Fruit fly (Drosophila melanogaster): ENCODE results near the gene Las.
A peak's percentile ranks its signal among the peaks of the same experiment; 100 is the strongest.

Gene Las

DNA sequence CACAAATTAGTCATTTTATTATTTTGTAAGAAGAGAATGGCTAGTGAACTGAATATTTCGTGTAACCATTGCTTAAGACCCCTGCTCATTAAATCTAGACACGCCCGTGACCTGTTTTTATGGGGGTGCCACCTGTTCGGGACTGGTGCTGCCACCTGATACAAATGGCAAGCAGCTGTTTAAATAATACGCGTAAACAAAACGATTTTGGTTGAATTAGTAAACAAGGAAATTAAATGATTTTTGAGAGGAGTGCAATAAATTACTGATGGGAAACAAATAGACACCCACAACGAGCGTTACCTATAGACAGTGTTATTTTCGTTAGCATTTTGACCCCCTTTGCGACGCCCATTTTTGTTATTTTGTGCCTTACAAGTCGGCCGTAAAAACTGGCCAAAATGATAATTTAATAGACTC is 42.6 kb upstream of the Las start (continued):
- TF ChIP-seq Sry-δ (GFP tag; optimal IDR thresholded peaks at IDR 0.05) (peak; percentile 48), CG2116 (GFP tag; optimal IDR thresholded peaks at IDR 0.05) (peak; percentile 64), CG10654 (GFP tag; optimal IDR thresholded peaks at IDR 0.05) (peak; percentile 88), p53 (GFP tag; optimal IDR thresholded peaks at IDR 0.05) (peak; percentile 64), Gug (GFP tag; IDR thresholded peaks at IDR 0.05) (peak; percentile 96), kah (GFP tag; optimal IDR thresholded peaks at IDR 0.05) (peak; percentile 98), Hr51 (GFP tag; optimal IDR thresholded peaks at IDR 0.05) (peak; percentile 87 to 92), CG1602 (GFP tag; optimal IDR thresholded peaks at IDR 0.05) (peak; percentile 91), unc-4 (GFP tag; IDR thresholded peaks at IDR 0.05; ENCODE audit: partially characterized antibody) (no peak), CG4360 (GFP tag; IDR thresholded peaks at IDR 0.05) (no peak), fru (optimal IDR thresholded peaks at IDR 0.05) (no peak), gt (GFP tag; IDR thresholded peaks at IDR 0.05) (no peak), dysf (GFP tag; IDR thresholded peaks at IDR 0.05) (no peak), CG34224 (GFP tag; IDR thresholded peaks at IDR 0.05; ENCODE audit: partially characterized antibody) (no peak), CG6689 (GFP tag; IDR thresholded peaks at IDR 0.05) (no peak), CG42726 (GFP tag; IDR thresholded peaks at IDR 0.05; ENCODE audit: partially characterized antibody) (no peak), CG13123 (GFP tag; optimal IDR thresholded peaks at IDR 0.05) (peak; percentile 81), zen (tag; optimal IDR thresholded peaks at IDR 0.05) (peak; percentile 77), rib (GFP tag; IDR thresholded peaks at IDR 0.05) (no peak), ato (GFP tag; IDR thresholded peaks at IDR 0.05; ENCODE audit: partially characterized antibody) (no peak), gem (tag; optimal IDR thresholded peaks at IDR 0.05) (peak; percentile 92), CG16863 (GFP tag; optimal IDR thresholded peaks at IDR 0.05) (peak; percentile 83), Pdp1 (GFP tag; optimal IDR thresholded peaks at IDR 0.05) (peak in 1 of 2 experiments; percentile 88), Hey (tag; optimal IDR thresholded peaks at IDR 0.05) (peak; percentile 37), CG12744 (GFP tag; optimal IDR thresholded peaks at IDR 0.05) (peak; percentile 74), Camta (GFP tag; optimal IDR thresholded peaks at IDR 0.05) (peak; percentile 84), CG17361 (GFP tag; IDR thresholded peaks at IDR 0.05) (no peak), gfzf (GFP tag; optimal IDR thresholded peaks at IDR 0.05) (peak; percentile 19), CoRest (tag; optimal IDR thresholded peaks at IDR 0.05) (peak; percentile 89), Dip3 (GFP tag; optimal IDR thresholded peaks at IDR 0.05) (peak; percentile 88), pros (GFP tag; optimal IDR thresholded peaks at IDR 0.05) (no peak), ken (GFP tag; IDR thresholded peaks at IDR 0.05) (no peak), CG5180 (GFP tag; optimal IDR thresholded peaks at IDR 0.05) (peak; percentile 74), br (optimal IDR thresholded peaks at IDR 0.05) (no peak), Spps (tag; optimal IDR thresholded peaks at IDR 0.05) (peak; percentile 43), eyg (GFP tag; optimal IDR thresholded peaks at IDR 0.05) (peak; percentile 66), CG9609 (GFP tag; optimal IDR thresholded peaks at IDR 0.05) (peak; percentile 84), ewg (GFP tag; optimal IDR thresholded peaks at IDR 0.05) (peak; percentile 68), luna (GFP tag; optimal IDR thresholded peaks at IDR 0.05) (peak; percentile 87), pan (optimal IDR thresholded peaks at IDR 0.05) (no peak), pan (GFP tag; optimal IDR thresholded peaks at IDR 0.05 in 1 of 2, IDR thresholded peaks at IDR 0.05 in 1 of 2) (no peak), Dll (GFP tag; IDR thresholded peaks at IDR 0.05; ENCODE audit: partially characterized antibody) (no peak), Hsf (GFP tag; optimal IDR thresholded peaks at IDR 0.05) (peak; percentile 84), CG13424 (tag; optimal IDR thresholded peaks at IDR 0.05) (peak; percentile 89), CG13894 (tag; optimal IDR thresholded peaks at IDR 0.05) (peak; percentile 91), CG2202 (tag; optimal IDR thresholded peaks at IDR 0.05) (peak; percentile 51), CG11093 (GFP tag; IDR thresholded peaks at IDR 0.05) (peak; percentile 69; the same call in 2 of the 3 replicates), Jarid2 (GFP tag; optimal IDR thresholded peaks at IDR 0.05) (peak; percentile 48), CG10979 (tag; optimal IDR thresholded peaks at IDR 0.05) (peak; percentile 71), H15 (GFP tag; IDR thresholded peaks at IDR 0.05) (no peak), wdn (GFP tag; IDR thresholded peaks at IDR 0.05) (no peak), CG3065 (GFP tag; optimal IDR thresholded peaks at IDR 0.05) (peak; percentile 73)

Data from whole organism, embryonic.